Worm (Caenorhabditis elegans) whole organism, L4/young adult: Measurements from ENCODE around the gene nspc-10.
"Not testable (repeated sequence)": the region's sequence is repeated elsewhere in the genome, so short reads cannot be mapped to it uniquely, and the experiment has no call there.

Experiments
- W03F9.2 ChIP-seq: fragments of 150-350 bp; optimal IDR thresholded peaks from 2 replicates; lab custom pipeline; 2014; ENCODE audit warnings: missing biosample characterization, missing genetic modification characterization
- dao-5 ChIP-seq: sonication (generic microtip); optimal IDR thresholded peaks from 2 replicates; lab custom pipeline; 2016; ENCODE audit warnings: missing genotype, missing genetic modification characterization, moderate library complexity, missing compliant biosample characterization
- him-1 ChIP-seq: sonication (generic microtip); optimal IDR thresholded peaks from 2 replicates; lab custom pipeline; 2016; ENCODE audit warnings: missing genotype, missing genetic modification reagents, missing genetic modification characterization, missing compliant biosample characterization

The nspc-10 gene

ce11 chrX:12343279-12343678, at the start of gene nspc-10, which contains the start of gene nspc-9:
nspc-10 (plus strand) TSS chrX:12343609.
nspc-9 (minus strand) TSS chrX:12343379.
- TF ChIP-seq W03F9.2 (tag; lab: Kevin White, UChicago) = no peak
- TF ChIP-seq him-1 (tag; lab: Kevin White, UChicago) = no peak
- no peak for TF ChIP-seq dao-5 (tag; lab: Kevin White, UChicago)

DNA sequence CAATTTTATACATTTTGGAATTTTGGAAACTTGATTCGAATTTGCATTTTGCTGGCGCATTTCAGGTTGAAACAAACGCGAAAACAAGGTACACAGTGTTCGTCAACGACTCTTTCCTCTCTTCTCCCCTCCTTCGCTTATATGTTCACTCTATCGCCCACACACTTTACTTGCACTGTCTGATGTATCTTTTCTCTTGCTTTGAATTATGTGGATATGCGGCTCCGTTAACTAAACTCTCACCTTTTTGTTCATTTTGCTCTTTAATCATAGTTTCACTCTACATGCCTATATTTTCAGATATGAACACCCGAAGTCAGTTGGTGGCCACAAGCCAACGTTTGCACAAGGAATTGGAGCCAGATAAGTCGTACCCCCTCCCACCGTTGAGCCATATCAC, 49.1 kb upstream of the nspc-10 start, which contains the start of gene W06D11.1:
Gene W06D11.1, plus strand, starts transcription at position 301 of the 400 bp plus-strand sequence.
- no peak for TF ChIP-seq dao-5 (tag; lab: Kevin White, UChicago)
- no peak for TF ChIP-seq him-1 (tag; lab: Kevin White, UChicago)
- TF ChIP-seq W03F9.2 (tag; lab: Kevin White, UChicago) = no peak

ce11 chrX:12296392-12296791, 47.0 kb upstream of the nspc-10 start, which contains the start of gene W06D11.2:
W06D11.2 (minus strand) TSS chrX:12296730.
- no peak for TF ChIP-seq dao-5 (tag; lab: Kevin White, UChicago)

DNA sequence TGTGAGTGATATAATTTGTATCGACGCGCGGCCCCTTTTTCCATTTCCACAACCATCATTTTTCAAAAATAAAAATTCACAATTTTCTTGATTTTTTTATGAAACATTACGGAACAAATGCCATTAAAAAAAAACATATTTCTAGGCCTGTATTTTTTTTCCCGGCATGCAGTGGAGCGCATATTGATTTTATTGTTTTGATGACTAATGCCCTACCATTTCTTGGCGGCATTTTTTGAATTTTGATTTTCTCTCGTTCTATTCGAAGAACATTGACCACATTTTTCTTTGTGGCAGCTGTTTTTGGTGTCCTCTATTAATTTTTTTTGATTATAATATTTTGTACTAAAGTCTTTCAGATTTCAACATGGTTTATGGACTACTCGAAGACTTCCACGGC, 45.1 kb upstream of the nspc-10 start, which contains the start of gene W06D11.3:
Gene W06D11.3, plus strand, starts transcription at position 360 of the 400 bp plus-strand sequence.
- TF ChIP-seq dao-5 (tag; lab: Kevin White, UChicago) (no peak), him-1 (tag; lab: Kevin White, UChicago) (no peak), W03F9.2 (tag; lab: Kevin White, UChicago) (no peak)

DNA sequence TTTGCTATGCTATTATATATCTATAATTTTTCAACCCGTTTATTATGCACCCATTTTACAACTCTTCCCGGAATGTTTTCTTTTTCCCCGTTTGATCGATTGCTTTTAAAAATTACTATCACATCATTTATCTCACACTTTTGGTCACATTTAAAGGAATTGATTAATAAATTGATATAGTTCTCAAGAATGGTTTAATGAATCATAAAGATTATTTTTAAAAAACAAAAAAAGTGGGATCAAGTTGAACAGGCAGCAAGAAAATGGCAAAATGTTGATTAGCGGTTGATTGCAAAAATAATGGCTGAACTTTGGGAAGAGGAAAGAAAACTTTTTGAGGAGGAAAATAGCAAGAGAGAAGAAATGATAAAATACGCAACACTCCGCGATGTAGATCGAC, 43.6 kb upstream of the nspc-10 start, which contains the start of gene W06D11.5:
Gene W06D11.5, plus strand, starts transcription at position 301 of the 400 bp plus-strand sequence.
- no peak for TF ChIP-seq dao-5 (tag; lab: Kevin White, UChicago)
- TF ChIP-seq W03F9.2 (tag; lab: Kevin White, UChicago) = no peak
- TF ChIP-seq him-1 (tag; lab: Kevin White, UChicago) = no peak

ce11 chrX:12302755-12303154, 40.7 kb upstream of the nspc-10 start, which contains the start of gene dot-1.3:
dot-1.3 (minus strand) TSS chrX:12302855.
- TF ChIP-seq dao-5, W03F9.2, him-1 (tag; lab: Kevin White, UChicago): not testable (repeated sequence)

DNA sequence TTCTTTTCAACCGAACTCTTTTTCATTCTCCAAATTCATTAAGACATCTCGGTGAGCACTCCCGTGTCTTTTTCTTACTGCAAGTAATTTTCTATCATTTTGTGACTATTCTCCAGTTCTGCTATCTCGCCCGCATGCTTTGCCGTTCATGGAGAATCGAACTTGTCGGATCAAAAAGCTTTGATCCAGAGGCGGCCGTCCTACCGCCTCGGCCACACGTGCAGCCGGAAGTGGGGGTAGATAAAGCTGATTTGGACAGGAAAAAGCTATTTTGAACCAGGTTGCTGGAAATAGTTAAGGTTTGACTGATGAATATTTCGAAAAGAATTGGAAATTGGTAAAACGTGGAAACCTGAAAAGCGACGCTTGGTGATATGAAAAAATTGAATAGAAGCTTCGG, 39.2 kb upstream of the nspc-10 start:
- no peak for TF ChIP-seq dao-5 (tag; lab: Kevin White, UChicago)
- TF ChIP-seq him-1 (tag; lab: Kevin White, UChicago) = no peak
- no peak for TF ChIP-seq W03F9.2 (tag; lab: Kevin White, UChicago)

- TF ChIP-seq dao-5 (tag; lab: Kevin White, UChicago) (no peak), W03F9.2 (tag; lab: Kevin White, UChicago) (no peak), him-1 (tag; lab: Kevin White, UChicago) (no peak)
Measured at ce11 chrX:12306565-12306964, 36.8 kb upstream of the nspc-10 start, which contains the start of gene phf-32. phf-32 (plus strand) TSS chrX:12306865.

DNA sequence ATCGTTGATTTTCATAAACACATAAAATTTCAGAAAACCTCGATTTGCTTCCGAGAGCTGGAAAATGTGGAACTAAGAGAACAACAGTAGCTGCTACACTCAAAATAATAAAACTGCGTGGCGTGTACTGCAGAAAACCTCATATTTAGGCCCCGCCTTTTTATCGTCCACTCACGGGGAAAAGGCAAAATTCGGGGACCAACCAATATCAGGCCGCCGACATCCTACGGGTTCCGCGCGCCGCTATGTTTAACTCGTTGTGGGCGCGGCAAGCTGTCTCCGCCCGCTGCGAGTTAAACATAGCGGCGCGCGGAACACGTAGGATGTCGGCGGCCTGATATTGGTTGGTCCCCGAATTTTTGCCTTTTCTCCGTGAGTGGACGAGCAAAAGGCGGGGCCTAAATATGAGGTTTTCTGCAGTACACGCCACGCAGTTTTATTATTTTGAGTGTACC, 35.3 kb upstream of the nspc-10 start, which contains the start of gene F17A2.16:
Gene F17A2.16, plus strand, starts transcription at position 405 of the 455 bp plus-strand sequence.
- TF ChIP-seq W03F9.2, him-1, dao-5 (tag; lab: Kevin White, UChicago): not testable (repeated sequence)

DNA sequence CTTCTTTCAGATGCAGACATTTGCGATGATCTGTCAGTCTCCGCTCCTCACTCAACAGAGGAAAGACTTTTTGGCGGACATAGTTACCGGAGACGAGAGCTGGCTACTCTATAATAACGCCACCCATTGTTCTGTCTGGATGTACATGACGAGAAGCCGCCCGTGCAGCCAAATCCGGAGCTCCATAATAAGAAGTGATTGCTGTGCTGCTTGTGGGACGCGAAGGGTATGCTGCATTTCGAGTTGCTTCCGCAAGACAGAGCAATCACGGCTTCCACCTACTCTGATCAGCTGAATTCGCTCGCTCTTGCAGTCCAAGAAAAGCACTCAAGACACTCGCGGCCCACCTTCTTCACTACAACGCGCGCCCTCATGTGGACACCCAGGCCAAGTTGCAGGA, 29.6 kb upstream of the nspc-10 start:
- TF ChIP-seq him-1 (tag; lab: Kevin White, UChicago) (no peak), dao-5 (tag; lab: Kevin White, UChicago) (no peak), W03F9.2 (tag; lab: Kevin White, UChicago) (no peak)

ce11 chrX:12314395-12314794, 29.0 kb upstream of the nspc-10 start:
- TF ChIP-seq W03F9.2 (tag; lab: Kevin White, UChicago) (no peak), dao-5 (tag; lab: Kevin White, UChicago) (no peak), him-1 (tag; lab: Kevin White, UChicago) (no peak)

- no peak for TF ChIP-seq dao-5 (tag; lab: Kevin White, UChicago)
- no peak for TF ChIP-seq him-1 (tag; lab: Kevin White, UChicago)
- no peak for TF ChIP-seq W03F9.2 (tag; lab: Kevin White, UChicago)
Measured at ce11 chrX:12315268-12315667, 28.1 kb upstream of the nspc-10 start, which contains the start of gene xtr-2. xtr-2 (plus strand) TSS chrX:12315568.

DNA sequence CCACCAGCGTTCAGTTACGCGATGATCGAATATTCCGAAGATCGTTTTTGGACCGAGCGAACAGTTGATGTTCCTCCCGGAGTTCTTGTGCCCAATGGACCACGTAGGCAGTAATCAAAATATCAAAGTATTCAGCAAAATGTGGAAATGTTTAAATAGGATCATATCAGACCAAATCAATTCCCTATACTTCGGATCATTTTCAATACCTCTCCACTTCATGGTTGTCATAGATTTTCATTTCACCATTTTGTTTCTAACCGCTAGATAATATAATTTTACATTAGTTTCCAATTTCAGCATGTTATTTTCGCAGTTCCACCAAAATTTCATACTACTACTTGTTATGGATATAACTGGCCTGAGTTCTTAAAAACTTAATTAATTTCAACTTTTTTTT, 25.8 kb upstream of the nspc-10 start:
- TF ChIP-seq W03F9.2 (tag; lab: Kevin White, UChicago) (no peak), him-1 (tag; lab: Kevin White, UChicago) (no peak), dao-5 (tag; lab: Kevin White, UChicago) (no peak)

ce11 chrX:12320737-12321136, 22.7 kb upstream of the nspc-10 start, which contains the start of gene ceh-40:
ceh-40 (minus strand) TSS chrX:12320777.
- no peak for TF ChIP-seq him-1 (tag; lab: Kevin White, UChicago)
- TF ChIP-seq W03F9.2 (tag; lab: Kevin White, UChicago) = no peak
- TF ChIP-seq dao-5 (tag; lab: Kevin White, UChicago) = no peak
